Worm (Caenorhabditis elegans): ENCODE results near the gene fat-6.

ce11 chrIV:11915768-11916453 is 424 bp upstream of the fat-6 start, which contains the start of gene ZK822.9:
- no peak for TF ChIP-seq sem-2 (GFP tag; optimal IDR thresholded peaks at IDR 0.05)
- TF ChIP-seq elt-3 (tag; optimal IDR thresholded peaks at IDR 0.05) = no peak

Measured in whole organism, mixed stage, embryonic.